Fruit fly (Drosophila melanogaster) whole organism, embryonic: ENCODE data around the gene Mink.

Experiments
- Antp ChIP-seq: fragments of 200-800 bp; sonication (Bioruptor generic); optimal IDR thresholded peaks from 3 replicates; lab custom pipeline; 2016; ENCODE audit warnings: missing biosample characterization, missing genetic modification characterization
- Atf6 ChIP-seq: fragments of 200-800 bp; sonication (Bioruptor generic); IDR thresholded peaks from 2 replicates; pipeline ENCODE4 v1.3.6; 2022; ENCODE audit warnings: missing biosample characterization, missing genetic modification characterization
- B-H2 ChIP-seq: fragments of 200-800 bp; sonication (Bioruptor generic); optimal IDR thresholded peaks from 2 replicates; lab custom pipeline; 2018; ENCODE audit warnings: missing biosample characterization, mild to moderate bottlenecking, missing genetic modification characterization
- Bdp1 ChIP-seq: fragments of 200-800 bp; sonication (Bioruptor generic); optimal IDR thresholded peaks from 3 replicates; lab custom pipeline; 2016; ENCODE audit warnings: missing biosample characterization, missing genetic modification characterization
- CG10366 ChIP-seq: fragments of 200-800 bp; sonication (Bioruptor generic); IDR thresholded peaks from 2 replicates; pipeline ENCODE4 v1.3.6; 2022; ENCODE audit warnings: missing biosample characterization, missing genetic modification characterization
- CG1233 ChIP-seq: fragments of 200-800 bp; sonication (Bioruptor generic); optimal IDR thresholded peaks from 4 replicates; lab custom pipeline; 2018; ENCODE audit warnings: missing biosample characterization, mild to moderate bottlenecking, missing genetic modification characterization
- CG12769 ChIP-seq: fragments of 200-800 bp; sonication (Bioruptor generic); optimal IDR thresholded peaks from 2 replicates; lab custom pipeline; 2019; ENCODE audit warnings: missing biosample characterization, mild to moderate bottlenecking, missing genetic modification characterization, moderate library complexity
- CG14014 ChIP-seq: fragments of 200-800 bp; sonication (Bioruptor generic); IDR thresholded peaks from 2 replicates; pipeline ENCODE4 v1.3.6; 2022; ENCODE audit warnings: missing biosample characterization, missing genetic modification characterization
- CG15696 ChIP-seq: fragments of 200-800 bp; sonication (Bioruptor generic); optimal IDR thresholded peaks from 2 replicates; lab custom pipeline; 2019; ENCODE audit warnings: missing biosample characterization, mild to moderate bottlenecking, missing genetic modification characterization, moderate library complexity
- CG16813 ChIP-seq: fragments of 200-800 bp; sonication (Bioruptor generic); IDR thresholded peaks from 3 replicates; pipeline ENCODE4 v1.3.6; 2022; ENCODE audit warnings: missing biosample characterization, missing genetic modification characterization; ENCODE audit not compliant: partially characterized antibody
- CG17612 ChIP-seq: fragments of 200-800 bp; sonication (Bioruptor generic); IDR thresholded peaks from 2 replicates; pipeline ENCODE4 v1.3.6; 2022; ENCODE audit warnings: missing biosample characterization, missing genetic modification characterization
- CG1832 ChIP-seq: fragments of 200-800 bp; sonication (Bioruptor generic); optimal IDR thresholded peaks from 2 replicates; lab custom pipeline; 2017; ENCODE audit warnings: missing biosample characterization, mild to moderate bottlenecking, missing genetic modification characterization, inconsistent platforms
- CG2199 ChIP-seq: fragments of 200-800 bp; sonication (Bioruptor generic); IDR thresholded peaks from 3 replicates; pipeline ENCODE4 v1.3.6; 2022; ENCODE audit warnings: missing biosample characterization, missing genetic modification characterization
- CG2202 ChIP-seq: fragments of 200-800 bp; sonication (Bioruptor generic); optimal IDR thresholded peaks from 2 replicates; lab custom pipeline; 2018; ENCODE audit warnings: missing biosample characterization, mild to moderate bottlenecking, missing genetic modification characterization
- CG7357 ChIP-seq: fragments of 200-800 bp; sonication (Bioruptor generic); IDR thresholded peaks from 3 replicates; pipeline ENCODE4 v1.3.6; 2022; ENCODE audit warnings: missing biosample characterization, missing genetic modification characterization
- CG9797 ChIP-seq: fragments of 200-800 bp; sonication (Bioruptor generic); optimal IDR thresholded peaks from 3 replicates; lab custom pipeline; 2018; ENCODE audit warnings: missing biosample characterization, mild to moderate bottlenecking, missing genetic modification characterization
- CkIIα-i1 ChIP-seq: fragments of 200-800 bp; sonication (Bioruptor generic); IDR thresholded peaks from 2 replicates; pipeline ENCODE4 v1.3.6; 2022; ENCODE audit warnings: missing biosample characterization, missing genetic modification characterization
- Dad ChIP-seq: fragments of 200-800 bp; sonication (Bioruptor generic); optimal IDR thresholded peaks from 3 replicates; lab custom pipeline; 2016; ENCODE audit warnings: missing biosample characterization, missing genetic modification characterization
- Deaf1 ChIP-seq: fragments of 200-800 bp; optimal IDR thresholded peaks from 3 replicates; lab custom pipeline; 2019; ENCODE audit warnings: missing biosample characterization, mild to moderate bottlenecking, missing genetic modification characterization, moderate library complexity
- Doc3 ChIP-seq: fragments of 200-800 bp; sonication (Bioruptor generic); IDR thresholded peaks from 3 replicates; pipeline ENCODE4 v1.3.6; 2022; ENCODE audit warnings: missing biosample characterization, missing genetic modification characterization; ENCODE audit not compliant: partially characterized antibody
- HmgZ ChIP-seq: fragments of 200-800 bp; sonication (Bioruptor generic); optimal IDR thresholded peaks from 2 replicates; lab custom pipeline; 2018; ENCODE audit warnings: missing biosample characterization, mild to moderate bottlenecking, missing genetic modification characterization
- Mad ChIP-seq: fragments of 200-800 bp; sonication (Bioruptor generic); optimal IDR thresholded peaks from 2 replicates; lab custom pipeline; 2016; ENCODE audit warnings: missing biosample characterization, missing genetic modification characterization
- Mrtf ChIP-seq: fragments of 200-800 bp; sonication (Bioruptor generic); IDR thresholded peaks from 3 replicates; pipeline ENCODE4 v1.3.6; 2022; ENCODE audit warnings: missing biosample characterization, missing genetic modification characterization
- NC2β ChIP-seq: fragments of 200-800 bp; sonication (Bioruptor generic); optimal IDR thresholded peaks from 2 replicates; lab custom pipeline; 2016; ENCODE audit warnings: missing biosample characterization, missing genetic modification characterization
- Nf-YB ChIP-seq: fragments of 200-800 bp; sonication (Bioruptor generic); optimal IDR thresholded peaks from 3 replicates; lab custom pipeline; 2019; ENCODE audit warnings: missing biosample characterization, mild to moderate bottlenecking, missing genetic modification characterization, moderate library complexity
- Pdp1 ChIP-seq, 2 experiments: fragments of 200-800 bp; sonication (Bioruptor generic); optimal IDR thresholded peaks; 3 replicates each; lab custom pipeline; 2016; ENCODE audit warnings: missing biosample characterization in 2 of 2, missing genetic modification characterization in 2 of 2, mild to moderate bottlenecking in 1 of 2, moderate library complexity in 1 of 2
- Poxn ChIP-seq: fragments of 200-800 bp; sonication (Bioruptor generic); IDR thresholded peaks from 2 replicates; pipeline ENCODE4 v1.3.6; 2022; ENCODE audit warnings: missing biosample characterization, missing genetic modification characterization
- Rfx ChIP-seq: fragments of 200-800 bp; sonication (Bioruptor generic); IDR thresholded peaks from 2 replicates; pipeline ENCODE4 v1.3.6; 2022; ENCODE audit warnings: missing biosample characterization, missing genetic modification characterization
- Rx ChIP-seq: fragments of 200-800 bp; sonication (Bioruptor generic); IDR thresholded peaks from 2 replicates; pipeline ENCODE4 v1.3.6; 2022; ENCODE audit warnings: missing biosample characterization, missing genetic modification characterization
- Trl ChIP-seq, 3 experiments: fragments of >200 bp in 2 of 3; fragments of 200-800 bp in 1 of 3; sonication (Bioruptor generic) in 1 of 3; optimal IDR thresholded peaks; 2 replicates in 1 of 3; 3 replicates in 2 of 3; lab custom pipeline; 2016 to 2017; ENCODE audit warnings: missing biosample characterization in 1 of 3, missing genetic modification characterization in 1 of 3
- ara ChIP-seq: fragments of 200-800 bp; sonication (Bioruptor generic); IDR thresholded peaks from 2 replicates; pipeline ENCODE4 v1.3.6; 2022; ENCODE audit warnings: missing biosample characterization, missing genetic modification characterization
- bcd ChIP-seq: fragments of 200-800 bp; sonication (Bioruptor generic); optimal IDR thresholded peaks from 2 replicates; lab custom pipeline; 2017; ENCODE audit warnings: missing biosample characterization, mild to moderate bottlenecking, missing genetic modification characterization
- cas ChIP-seq: fragments of 200-800 bp; sonication (Bioruptor generic); IDR thresholded peaks from 2 replicates; pipeline ENCODE4 v1.3.6; 2022; ENCODE audit warnings: missing biosample characterization, missing genetic modification characterization
- ci ChIP-seq: fragments of 200-800 bp; sonication (Bioruptor generic); IDR thresholded peaks from 3 replicates; pipeline ENCODE4 v1.3.6; 2022; ENCODE audit warnings: missing biosample characterization, missing genetic modification characterization
- dysf ChIP-seq: fragments of 200-800 bp; sonication (Bioruptor generic); IDR thresholded peaks from 3 replicates; pipeline ENCODE4 v1.3.6; 2022; ENCODE audit warnings: missing biosample characterization, missing genetic modification characterization
- emc ChIP-seq: fragments of 200-800 bp; sonication (Bioruptor generic); optimal IDR thresholded peaks from 2 replicates; lab custom pipeline; 2016; ENCODE audit warnings: missing biosample characterization, missing genetic modification characterization
- gce ChIP-seq: fragments of 200-800 bp; sonication (Bioruptor generic); IDR thresholded peaks from 3 replicates; pipeline ENCODE4 v1.3.6; 2022; ENCODE audit warnings: missing biosample characterization, missing genetic modification characterization
- h ChIP-seq: fragments of >200 bp; optimal IDR thresholded peaks from 2 replicates; lab custom pipeline; 2017
- jing ChIP-seq: fragments of 200-800 bp; sonication (Bioruptor generic); optimal IDR thresholded peaks from 2 replicates; lab custom pipeline; 2018; ENCODE audit warnings: missing biosample characterization, mild to moderate bottlenecking, missing genetic modification characterization
- odd ChIP-seq: fragments of 200-800 bp; sonication (Bioruptor generic); optimal IDR thresholded peaks from 2 replicates; lab custom pipeline; 2017; ENCODE audit warnings: missing biosample characterization, mild to moderate bottlenecking, missing genetic modification characterization
- pan ChIP-seq, 4 experiments: fragments of >200 bp in 3 of 4; fragments of 200-800 bp in 1 of 4; sonication (Bioruptor generic) in 1 of 4; optimal IDR thresholded peaks in 3 of 4; IDR thresholded peaks in 1 of 4; 2 replicates each; pipeline versions ENCODE4 v1.3.6 to Lab custom; 2017 to 2022; ENCODE audit warnings: missing biosample characterization in 2 of 4, missing genetic modification characterization in 2 of 4, mixed read lengths in 1 of 4
- tgo ChIP-seq: fragments of 200-800 bp; sonication (Bioruptor generic); IDR thresholded peaks from 3 replicates; pipeline ENCODE4 v1.3.6; 2022; ENCODE audit warnings: missing biosample characterization, missing genetic modification characterization
- tx ChIP-seq: fragments of 200-800 bp; sonication (Bioruptor generic); optimal IDR thresholded peaks from 2 replicates; lab custom pipeline; 2016; ENCODE audit warnings: missing biosample characterization, missing genetic modification characterization
- zen ChIP-seq: fragments of 200-800 bp; sonication (Bioruptor generic); optimal IDR thresholded peaks from 3 replicates; lab custom pipeline; 2018; ENCODE audit warnings: missing biosample characterization, mild to moderate bottlenecking, missing genetic modification characterization, moderate library complexity
- zf30C ChIP-seq: fragments of 200-800 bp; sonication (Bioruptor generic); optimal IDR thresholded peaks from 3 replicates; lab custom pipeline; 2018; ENCODE audit warnings: missing biosample characterization, mild to moderate bottlenecking, missing genetic modification characterization

Gene Mink

DNA sequence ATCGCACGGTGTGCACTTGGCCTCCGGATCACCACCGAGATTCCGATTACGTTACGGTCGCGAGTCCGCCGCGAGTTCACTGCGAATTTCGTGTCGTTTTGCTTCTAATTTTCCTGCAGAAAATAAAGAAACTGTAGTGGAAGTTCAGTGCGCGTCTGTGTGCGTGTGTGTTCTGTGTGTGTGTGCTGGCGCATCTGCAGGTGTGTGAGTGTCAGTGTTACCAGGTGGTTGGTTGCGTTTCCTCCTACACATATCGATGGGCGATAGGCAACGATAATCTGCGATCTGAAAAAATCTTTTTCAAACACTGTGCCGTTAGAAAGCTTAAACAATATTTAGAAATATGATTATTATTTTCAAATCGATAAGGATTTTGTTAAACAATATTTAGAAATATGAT is 15.8 kb downstream of the Mink start, which contains the start of gene Osbp (continued):
- TF ChIP-seq odd (GFP tag; lab: Kevin White, UChicago) = no peak
- TF ChIP-seq NC2β = no peak
- TF ChIP-seq Doc3 (GFP tag; lab: Robert Waterston, UW) = peak; percentile 46; the same call in 1 of the 3 replicates
- peak; percentile 76 for TF ChIP-seq HmgZ (tag; lab: Kevin White, UChicago)
- no peak for TF ChIP-seq CG12769
- TF ChIP-seq Pdp1 (GFP tag; optimal IDR thresholded peaks at IDR 0.05; lab: Kevin White, UChicago) = peak in 1 of 2 experiments; percentile 7
- TF ChIP-seq CG16813 (GFP tag; lab: Robert Waterston, UW) = peak; percentile 62
- no peak for TF ChIP-seq Mrtf (GFP tag; lab: Robert Waterston, UW)
- TF ChIP-seq tx (GFP tag; lab: Kevin White, UChicago) = no peak
- TF ChIP-seq CG10366 (GFP tag; lab: Robert Waterston, UW) = no peak
- no peak for TF ChIP-seq CG15696 (tag; lab: Kevin White, UChicago)
- no peak for TF ChIP-seq emc (GFP tag; lab: Kevin White, UChicago)
- TF ChIP-seq CG14014 (GFP tag; lab: Robert Waterston, UW) = peak; percentile 31; the same call in 1 of the 2 replicates
- no peak for TF ChIP-seq CkIIα-i1 (GFP tag; lab: Robert Waterston, UW)
- no peak for TF ChIP-seq CG7357 (GFP tag; lab: Robert Waterston, UW)
- no peak for TF ChIP-seq Bdp1 (GFP tag; lab: Kevin White, UChicago)
- TF ChIP-seq Rfx (GFP tag; lab: Robert Waterston, UW) = peak; percentile 53
- no peak for TF ChIP-seq ci (GFP tag; lab: Robert Waterston, UW)
- TF ChIP-seq CG1832 (GFP tag; lab: Kevin White, UChicago) = no peak
- peak; percentile 47; the same call in 1 of the 2 replicates for TF ChIP-seq cas (GFP tag; lab: Robert Waterston, UW)
- no peak for TF ChIP-seq CG1233 (GFP tag; lab: Kevin White, UChicago)
- no peak for TF ChIP-seq zf30C (GFP tag; lab: Kevin White, UChicago)
- no peak for TF ChIP-seq ara (GFP tag; lab: Robert Waterston, UW)
- TF ChIP-seq Poxn = no peak
- no peak for TF ChIP-seq Mad (GFP tag; lab: Kevin White, UChicago)
- no peak for TF ChIP-seq zen (tag; lab: Kevin White, UChicago)
- TF ChIP-seq tgo = no peak
- TF ChIP-seq B-H2 (GFP tag; lab: Kevin White, UChicago) = peak; percentile 65
- no peak for TF ChIP-seq CG2202 (tag; lab: Kevin White, UChicago)
- TF ChIP-seq Rx (GFP tag; lab: Robert Waterston, UW) = no peak
- TF ChIP-seq gce (GFP tag; lab: Robert Waterston, UW) = 0 out of 3 replicates have a peak, but pooled peaks have one; percentile 5
- no peak for TF ChIP-seq CG17612 (GFP tag; lab: Robert Waterston, UW)
- TF ChIP-seq dysf (GFP tag; lab: Robert Waterston, UW) = no peak; the same call in 2 of the 3 replicates
- TF ChIP-seq pan (optimal IDR thresholded peaks at IDR 0.05; lab: Kevin White, UChicago) = no peak
- peak in 1 of 2 experiments; percentile 45 for TF ChIP-seq pan (GFP tag; optimal IDR thresholded peaks at IDR 0.05 in 1 of 2, IDR thresholded peaks at IDR 0.05 in 1 of 2)
- TF ChIP-seq Atf6 (GFP tag; lab: Robert Waterston, UW) = no peak
- TF ChIP-seq jing (GFP tag; lab: Kevin White, UChicago) = no peak
- no peak for TF ChIP-seq Trl (optimal IDR thresholded peaks at IDR 0.05; lab: Kevin White, UChicago)
- TF ChIP-seq Trl (GFP tag; optimal IDR thresholded peaks at IDR 0.05; lab: Kevin White, UChicago) = no peak
- no peak for TF ChIP-seq CG2199 (GFP tag; lab: Robert Waterston, UW)
- no peak for TF ChIP-seq Dad
- peak; percentile 79 for TF ChIP-seq Nf-YB (GFP tag; lab: Kevin White, UChicago)
- no peak for TF ChIP-seq Antp (GFP tag; lab: Kevin White, UChicago)
- peak; percentile 79 for TF ChIP-seq CG9797 (GFP tag; lab: Kevin White, UChicago)
- TF ChIP-seq Deaf1 = no peak
- TF ChIP-seq bcd (GFP tag; lab: Kevin White, UChicago) = no peak
- no peak for TF ChIP-seq h (lab: Kevin White, UChicago)
